Worm (Caenorhabditis elegans) whole organism, early embryonic: ENCODE results near the gene B0457.4.

Source experiments
- B0310.2 ChIP-seq: sonication (generic microtip); optimal IDR thresholded peaks from 2 replicates; lab custom pipeline; 2016; ENCODE audit warnings: mild to moderate bottlenecking, missing genetic modification characterization, missing compliant biosample characterization
- F13C5.2 ChIP-seq: sonication (generic microtip); optimal IDR thresholded peaks from 2 replicates; lab custom pipeline; 2017; ENCODE audit warnings: mild to moderate bottlenecking, missing genetic modification characterization, inconsistent platforms, missing compliant biosample characterization
- aly-1 ChIP-seq: sonication (generic microtip); optimal IDR thresholded peaks from 2 replicates; lab custom pipeline; 2016; ENCODE audit warnings: missing genetic modification characterization, missing compliant biosample characterization
- ama-1 ChIP-seq: fragments of 150-350 bp; optimal IDR thresholded peaks from 2 replicates; lab custom pipeline; 2014
- ceh-13 ChIP-seq: fragments of 200-800 bp; sonication (Bioruptor generic); optimal IDR thresholded peaks from 2 replicates; lab custom pipeline; 2018; ENCODE audit warnings: mild to moderate bottlenecking, missing genetic modification characterization, missing compliant biosample characterization
- ceh-36 ChIP-seq: sonication (generic microtip); optimal IDR thresholded peaks from 2 replicates; lab custom pipeline; 2016; ENCODE audit warnings: missing genetic modification characterization, inconsistent platforms, missing compliant biosample characterization
- ets-7 ChIP-seq: sonication (generic microtip); optimal IDR thresholded peaks from 2 replicates; lab custom pipeline; 2016; ENCODE audit warnings: missing genotype, missing genetic modification characterization, missing compliant biosample characterization
- flt-1 ChIP-seq: fragments of 200-800 bp; sonication (Bioruptor generic); IDR thresholded peaks from 2 replicates; pipeline ENCODE4 v1.3.6; 2022; ENCODE audit warnings: missing genetic modification characterization, missing compliant biosample characterization
- hmbx-1 ChIP-seq: sonication (generic microtip); optimal IDR thresholded peaks from 2 replicates; lab custom pipeline; 2016; ENCODE audit warnings: mild to moderate bottlenecking, missing genetic modification characterization, missing compliant biosample characterization
- hmg-4 ChIP-seq: fragments of 200-800 bp; sonication (Bioruptor generic); optimal IDR thresholded peaks from 2 replicates; lab custom pipeline; 2018; ENCODE audit warnings: mild to moderate bottlenecking, missing genetic modification characterization, missing compliant biosample characterization
- hnd-1 ChIP-seq: sonication (generic microtip); optimal IDR thresholded peaks from 2 replicates; lab custom pipeline; 2016; ENCODE audit warnings: missing genetic modification characterization, missing compliant biosample characterization
- pes-1 ChIP-seq: fragments of 200-800 bp; sonication (Bioruptor generic); IDR thresholded peaks from 2 replicates; pipeline ENCODE4 v1.3.6; 2022; ENCODE audit warnings: missing genetic modification reagents, missing genetic modification characterization, missing compliant biosample characterization
- scrt-1 ChIP-seq: fragments of 200-800 bp; sonication (Bioruptor generic); IDR thresholded peaks from 2 replicates; pipeline ENCODE4 v1.3.6; 2022; ENCODE audit warnings: missing genetic modification characterization, missing compliant biosample characterization
- sea-1 ChIP-seq: fragments of 200-800 bp; sonication (Bioruptor generic); conservative IDR thresholded peaks from 2 replicates; pipeline ENCODE4 v1.3.6; 2022; ENCODE audit warnings: missing genetic modification characterization, missing compliant biosample characterization
- tbx-11 ChIP-seq: fragments of 200-800 bp; sonication (Bioruptor generic); IDR thresholded peaks from 2 replicates; pipeline ENCODE4 v1.3.6; 2022; ENCODE audit warnings: missing genetic modification characterization, missing compliant biosample characterization
- tbx-37 ChIP-seq: fragments of 200-800 bp; sonication (Bioruptor generic); conservative IDR thresholded peaks from 2 replicates; pipeline ENCODE4 v1.3.6; 2022; ENCODE audit warnings: missing genetic modification reagents, missing genetic modification characterization, missing compliant biosample characterization
- tra-4 ChIP-seq: sonication (generic microtip); optimal IDR thresholded peaks from 2 replicates; lab custom pipeline; 2017; ENCODE audit warnings: missing genetic modification characterization, missing compliant biosample characterization

B0457.4 gene

ce11 chrII:8899357-8899748 is 12.5 kb downstream of the B0457.4 start:
- TF ChIP-seq pes-1 (GFP tag; lab: Robert Waterston, UW) (no peak), F13C5.2 (tag; lab: Kevin White, UChicago) (no peak), tra-4 (no peak), tbx-37 (no peak), hmg-4 (no peak), flt-1 (no peak), tbx-11 (no peak), scrt-1 (no peak), B0310.2 (tag; lab: Kevin White, UChicago) (no peak), ceh-13 (GFP tag; lab: Kevin White, UChicago) (no peak), sea-1 (no peak), ama-1 (no peak), ceh-36 (tag; lab: Kevin White, UChicago) (no peak), hnd-1 (no peak), aly-1 (no peak), hmbx-1 (tag; lab: Kevin White, UChicago) (no peak), ets-7 (no peak)

DNA sequence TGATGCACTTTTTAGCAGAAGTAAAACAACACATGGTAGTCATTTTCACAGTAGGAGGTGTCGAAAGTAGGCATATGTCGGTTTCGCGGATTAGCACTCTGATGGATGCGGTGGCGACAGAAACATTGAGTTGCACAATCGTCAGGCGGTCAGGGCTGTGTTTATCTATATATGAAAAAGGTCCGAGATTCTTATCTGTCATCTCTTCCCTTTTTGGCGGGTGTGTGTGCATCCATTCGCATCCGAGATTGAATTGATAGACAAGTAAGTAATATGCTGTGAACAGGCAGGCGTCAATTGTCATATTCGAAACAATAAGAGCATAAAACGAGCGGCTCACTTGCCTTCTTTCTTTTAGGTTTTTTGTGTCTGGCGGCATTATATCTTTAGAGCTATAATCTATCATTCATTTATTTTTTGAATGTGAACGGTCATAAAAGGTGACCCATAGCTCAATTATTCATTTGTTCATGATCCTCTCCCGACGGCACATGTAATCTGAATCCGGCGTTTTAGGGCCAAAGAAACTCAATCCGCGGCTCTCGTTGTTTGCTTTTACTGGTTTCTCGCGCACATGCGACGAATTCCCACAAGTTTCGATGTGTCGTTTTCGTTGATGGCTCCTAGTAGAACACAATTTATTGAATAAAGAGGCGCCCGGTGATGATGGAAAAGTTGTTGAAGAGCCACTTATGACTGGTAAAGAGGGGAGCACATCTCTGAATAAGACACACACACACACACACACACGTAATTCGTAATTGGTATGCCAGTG is 13.1 kb downstream of the B0457.4 start:
- no peak for TF ChIP-seq B0310.2 (tag; lab: Kevin White, UChicago)
- TF ChIP-seq ceh-13 (GFP tag; lab: Kevin White, UChicago): no peak
- no peak for TF ChIP-seq sea-1
- no peak for TF ChIP-seq tbx-37
- TF ChIP-seq pes-1 (GFP tag; lab: Robert Waterston, UW): no peak
- no peak for TF ChIP-seq hnd-1
- TF ChIP-seq tbx-11: no peak
- no peak for TF ChIP-seq ama-1
- no peak for TF ChIP-seq hmbx-1 (tag; lab: Kevin White, UChicago)
- TF ChIP-seq hmg-4: no peak
- no peak for TF ChIP-seq flt-1
- no peak for TF ChIP-seq scrt-1
- TF ChIP-seq tra-4: no peak
- no peak for TF ChIP-seq ets-7
- no peak for TF ChIP-seq ceh-36 (tag; lab: Kevin White, UChicago)
- no peak for TF ChIP-seq aly-1
- no peak for TF ChIP-seq F13C5.2 (tag; lab: Kevin White, UChicago)

DNA sequence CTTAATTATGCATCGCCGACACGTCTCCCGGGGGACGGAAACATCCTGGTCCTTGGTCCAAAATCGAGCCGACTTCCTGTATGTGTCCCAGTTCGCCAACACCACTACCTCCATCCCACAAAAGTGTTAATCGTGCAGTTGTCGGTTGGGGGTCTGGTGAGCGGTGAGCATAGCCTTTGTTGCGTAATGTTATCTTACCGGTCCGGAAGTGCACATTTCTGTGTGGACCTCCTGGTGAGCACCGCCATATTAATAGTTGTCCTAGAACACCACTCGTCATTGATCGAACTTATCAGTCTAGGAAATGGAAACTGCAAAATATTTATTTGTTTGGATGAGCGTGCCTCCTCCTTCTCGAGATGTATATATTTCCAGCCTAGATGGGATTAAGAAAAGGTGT is 14.6 kb downstream of the B0457.4 start:
- TF ChIP-seq ets-7 (peak; percentile 64), tbx-37 (no peak)

- TF ChIP-seq hmbx-1 (tag; lab: Kevin White, UChicago) (no peak), ets-7 (no peak), aly-1 (no peak), B0310.2 (tag; lab: Kevin White, UChicago) (no peak), ceh-13 (GFP tag; lab: Kevin White, UChicago) (no peak), pes-1 (GFP tag; lab: Robert Waterston, UW) (no peak), hnd-1 (no peak), scrt-1 (no peak)
Observed at ce11 chrII:8896541-8896940, 15.3 kb downstream of the B0457.4 start, which contains the start of gene lat-1. Gene lat-1, plus strand, starts transcription at chrII:8896841.

DNA sequence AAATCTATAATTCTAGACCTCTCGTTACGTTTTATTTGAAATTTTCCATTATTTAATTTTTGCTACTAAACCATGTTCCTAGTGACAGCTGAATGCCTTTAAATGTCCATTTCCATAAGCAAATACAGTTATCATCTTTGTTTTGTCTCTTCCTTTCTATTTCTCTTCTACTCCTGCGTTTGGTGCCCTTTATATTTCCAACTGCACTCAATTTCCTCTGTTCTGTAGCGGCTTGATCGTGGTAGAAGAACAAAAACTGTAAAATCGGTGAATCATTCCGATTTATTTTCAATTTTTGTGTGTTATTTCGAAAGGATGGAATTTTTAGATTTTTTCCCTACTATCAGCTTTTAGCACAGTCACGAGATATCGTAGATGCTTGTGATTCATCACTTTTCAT is 15.9 kb downstream of the B0457.4 start:
- no peak for TF ChIP-seq hmg-4

ce11 chrII:8895398-8895797 is 16.4 kb downstream of the B0457.4 start:
- TF ChIP-seq tbx-37 (no peak), B0310.2 (tag; lab: Kevin White, UChicago) (no peak), sea-1 (no peak), hnd-1 (no peak), aly-1 (no peak), tra-4 (no peak), hmbx-1 (tag; lab: Kevin White, UChicago) (no peak), pes-1 (GFP tag; lab: Robert Waterston, UW) (no peak)

ce11 chrII:8891606-8892005 is 20.2 kb downstream of the B0457.4 start:
- TF ChIP-seq sea-1 (no peak), hmg-4 (no peak), F13C5.2 (tag; lab: Kevin White, UChicago) (no peak), tbx-11 (no peak), scrt-1 (no peak), flt-1 (no peak), ceh-36 (tag; lab: Kevin White, UChicago) (no peak), B0310.2 (tag; lab: Kevin White, UChicago) (no peak), aly-1 (no peak), ceh-13 (GFP tag; lab: Kevin White, UChicago) (no peak), tbx-37 (no peak), hmbx-1 (tag; lab: Kevin White, UChicago) (no peak), pes-1 (GFP tag; lab: Robert Waterston, UW) (no peak)

DNA sequence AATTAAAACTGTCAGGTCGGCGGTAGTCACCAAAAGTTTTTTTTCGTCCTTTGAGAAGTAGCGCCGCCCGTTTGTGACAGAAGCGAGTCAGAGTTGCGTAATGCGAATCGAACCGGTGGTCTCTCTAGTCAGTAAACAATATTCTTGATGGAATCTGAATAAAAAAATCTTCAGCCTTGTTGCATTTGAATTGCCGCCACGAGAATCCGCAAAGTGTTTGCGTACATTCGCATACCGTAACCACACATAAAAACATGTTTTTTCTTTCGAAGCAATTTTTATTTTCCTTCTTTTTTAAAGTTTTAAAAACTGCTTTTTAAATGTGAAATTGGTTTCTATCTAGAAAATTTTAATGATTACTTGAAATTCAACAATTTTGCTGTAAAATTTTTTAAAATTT is 20.8 kb downstream of the B0457.4 start:
- TF ChIP-seq tbx-11: no peak
- TF ChIP-seq tra-4: no peak
- no peak for TF ChIP-seq hmbx-1 (tag; lab: Kevin White, UChicago)
- no peak for TF ChIP-seq hnd-1
- TF ChIP-seq ceh-13 (GFP tag; lab: Kevin White, UChicago): no peak
- no peak for TF ChIP-seq sea-1
- TF ChIP-seq ets-7: no peak
- no peak for TF ChIP-seq aly-1
- no peak for TF ChIP-seq ceh-36 (tag; lab: Kevin White, UChicago)
- no peak for TF ChIP-seq ama-1
- no peak for TF ChIP-seq hmg-4
- TF ChIP-seq tbx-37: no peak
- no peak for TF ChIP-seq B0310.2 (tag; lab: Kevin White, UChicago)

ce11 chrII:8890530-8890929 is 21.3 kb downstream of the B0457.4 start:
- TF ChIP-seq ama-1 (no peak), flt-1 (no peak), hnd-1 (no peak)
